Fruit fly (Drosophila melanogaster): Measurements from ENCODE around the gene Ttc30.

dm6 chr2L:13072747-13073355 is 33.8 kb upstream of the Ttc30 start:
- TF ChIP-seq ey (GFP tag; optimal IDR thresholded peaks at IDR 0.05) (peak; percentile 60), CrebA (GFP tag; optimal IDR thresholded peaks at IDR 0.05; ENCODE audit: borderline replicate concordance) (no peak), usp (GFP tag; optimal IDR thresholded peaks at IDR 0.05) (no peak), sage (GFP tag; optimal IDR thresholded peaks at IDR 0.05) (no peak), sv (GFP tag; optimal IDR thresholded peaks at IDR 0.05) (no peak), h (GFP tag; optimal IDR thresholded peaks at IDR 0.05) (peak; percentile 41), fru (GFP tag; optimal IDR thresholded peaks at IDR 0.05) (peak; percentile 53), psq (GFP tag; optimal IDR thresholded peaks at IDR 0.05) (peak; percentile 38)
